Worm (Caenorhabditis elegans): ENCODE results near the gene ttr-50.

ttr-50 gene

ce11 chrIV:11604909-11605308, 35.9 kb downstream of the ttr-50 start, which contains the start of the genes ragc-1 and Y24F12A.1 (continued):
- TF ChIP-seq fos-1 (tag; optimal IDR thresholded peaks at IDR 0.05) (no peak), ceh-44 (GFP tag; IDR thresholded peaks at IDR 0.05) (no peak), Y48G9A.11 (GFP tag; IDR thresholded peaks at IDR 0.05) (no peak), dve-1 (tag; optimal IDR thresholded peaks at IDR 0.05; ENCODE audit: insufficient read depth) (peak; percentile 74), lin-15B (tag; optimal IDR thresholded peaks at IDR 0.05) (no peak), mdl-1 (tag; optimal IDR thresholded peaks at IDR 0.05) (peak in 1 of 2 experiments; percentile 77), F26F4.8 (GFP tag; conservative IDR thresholded peaks at IDR 0.05) (no peak)

- TF ChIP-seq lir-3 (tag; optimal IDR thresholded peaks at IDR 0.05) (no peak), F49E8.2 (tag; optimal IDR thresholded peaks at IDR 0.05; ENCODE audit: borderline replicate concordance) (peak; percentile 6), lin-1 (GFP tag; IDR thresholded peaks at IDR 0.05) (no peak), snpc-1.2 (GFP tag; IDR thresholded peaks at IDR 0.05) (peak; percentile 40; the same call in 1 of the 2 replicates), unc-62 (GFP tag; optimal IDR thresholded peaks at IDR 0.05 in 1 of 2) (peak in 1 of 2 experiments; percentile 96), unc-62 (tag; optimal IDR thresholded peaks at IDR 0.05) (no peak), aha-1 (tag) (peak; percentile 13), lin-38 (GFP tag; IDR thresholded peaks at IDR 0.05) (peak; percentile 47), daf-16 (GFP tag; optimal IDR thresholded peaks at IDR 0.05) (no peak), daf-16 (tag; optimal IDR thresholded peaks at IDR 0.05) (peak; percentile 21)
Measured at ce11 chrIV:11603265-11603840, 37.5 kb downstream of the ttr-50 start.

ce11 chrIV:11602498-11603068, 38.2 kb downstream of the ttr-50 start, which contains the start of gene rps-11:
rps-11 (plus strand) TSS chrIV:11602641.
- TF ChIP-seq Y105C5A.15 (GFP tag; IDR thresholded peaks at IDR 0.05) (no peak), egl-43 (GFP tag; IDR thresholded peaks at IDR 0.05) (0 out of 2 replicates have a peak, but pooled peaks have one; percentile 6), aha-1 (tag) (peak; percentile 92)

- no peak for TF ChIP-seq nhr-76 (tag; optimal IDR thresholded peaks at IDR 0.05)
- no peak for TF ChIP-seq zip-11 (GFP tag; IDR thresholded peaks at IDR 0.05)
- no peak for TF ChIP-seq F26F4.8 (GFP tag; conservative IDR thresholded peaks at IDR 0.05)
- no peak for TF ChIP-seq egl-27 (tag; optimal IDR thresholded peaks at IDR 0.05)
- no peak for TF ChIP-seq ceh-28 (tag; optimal IDR thresholded peaks at IDR 0.05)
- TF ChIP-seq aha-1 (tag): peak; percentile 89
- no peak for TF ChIP-seq attf-4 (tag; optimal IDR thresholded peaks at IDR 0.05)
- TF ChIP-seq duxl-1 (tag; optimal IDR thresholded peaks at IDR 0.05; ENCODE audit: poor library complexity): no peak
- TF ChIP-seq ZK546.5 (tag; optimal IDR thresholded peaks at IDR 0.05): no peak
- peak; percentile 24 for TF ChIP-seq nhr-11 (tag; optimal IDR thresholded peaks at IDR 0.05)
- no peak for TF ChIP-seq lin-15B (tag; optimal IDR thresholded peaks at IDR 0.05)
- no peak for TF ChIP-seq daf-8 (GFP tag; IDR thresholded peaks at IDR 0.05)
- TF ChIP-seq Y105C5A.15 (GFP tag; IDR thresholded peaks at IDR 0.05): no peak
- peak; percentile 7 for TF ChIP-seq nhr-77 (tag; optimal IDR thresholded peaks at IDR 0.05)
- no peak for TF ChIP-seq zfp-2 (tag; optimal IDR thresholded peaks at IDR 0.05)
- TF ChIP-seq daf-19 (GFP tag; conservative IDR thresholded peaks at IDR 0.05): no peak
- TF ChIP-seq hlh-30 (tag; optimal IDR thresholded peaks at IDR 0.05; ENCODE audit: insufficient read depth): peak; percentile 48
- no peak for TF ChIP-seq jun-1 (tag; optimal IDR thresholded peaks at IDR 0.05)
- TF ChIP-seq ztf-11 (tag; optimal IDR thresholded peaks at IDR 0.05): no peak
- TF ChIP-seq Y48G9A.11 (GFP tag; IDR thresholded peaks at IDR 0.05): no peak
- no peak for TF ChIP-seq madf-5 (GFP tag; IDR thresholded peaks at IDR 0.05)
- peak; percentile 35 for TF ChIP-seq nhr-48 (tag; optimal IDR thresholded peaks at IDR 0.05)
- TF ChIP-seq dmd-8 (GFP tag; IDR thresholded peaks at IDR 0.05): no peak
- no peak for TF ChIP-seq T20F7.1 (GFP tag; optimal IDR thresholded peaks at IDR 0.05)
- no peak for TF ChIP-seq lin-39 (tag; optimal IDR thresholded peaks at IDR 0.05)
- TF ChIP-seq nhr-102 (tag; optimal IDR thresholded peaks at IDR 0.05): peak; percentile 54
- TF ChIP-seq hlh-11 (tag; optimal IDR thresholded peaks at IDR 0.05): peak; percentile 46
- TF ChIP-seq lin-29 (GFP tag; IDR thresholded peaks at IDR 0.05): no peak
- no peak for TF ChIP-seq ceh-32 (tag; optimal IDR thresholded peaks at IDR 0.05; ENCODE audit: poor library complexity)
- 0 out of 2 replicates have a peak, but pooled peaks have one; percentile 30 for TF ChIP-seq ctbp-1 (GFP tag; IDR thresholded peaks at IDR 0.05)
Measured at ce11 chrIV:11601721-11602405, 39.0 kb downstream of the ttr-50 start.

Measured in whole organism, L4 larva.